Worm (Caenorhabditis elegans): ENCODE measurements around the gene W08G11.1.

DNA sequence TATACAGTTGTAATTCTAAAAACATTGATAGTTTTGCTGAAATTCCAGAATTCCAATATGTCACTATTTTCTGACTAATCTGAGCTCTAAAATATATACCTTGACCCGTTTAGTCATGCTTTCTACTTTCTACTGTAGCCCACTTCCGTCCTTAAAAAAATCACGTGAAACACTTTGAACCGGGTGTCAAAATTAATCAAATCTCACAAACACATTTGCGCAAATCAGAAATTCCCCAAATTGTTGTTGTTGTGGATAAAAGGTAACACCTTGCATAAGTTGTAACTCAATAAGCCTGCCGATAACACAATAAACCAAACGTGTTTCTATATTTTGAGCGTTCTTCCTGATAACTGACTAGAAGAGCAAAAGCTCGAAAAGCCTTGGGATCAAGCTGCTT, 39.6 kb upstream of the W08G11.1 start, which contains the start of gene srxa-7:
- TF ChIP-seq ztf-4 (tag; optimal IDR thresholded peaks at IDR 0.05) (no peak), egl-27 (tag; optimal IDR thresholded peaks at IDR 0.05) (no peak), fos-1 (tag; optimal IDR thresholded peaks at IDR 0.05) (no peak), nhr-77 (tag; optimal IDR thresholded peaks at IDR 0.05) (no peak), ama-1 (optimal IDR thresholded peaks at IDR 0.05) (no peak), nhr-10 (tag; optimal IDR thresholded peaks at IDR 0.05) (no peak), zag-1 (tag; optimal IDR thresholded peaks at IDR 0.05) (no peak), lin-39 (tag; optimal IDR thresholded peaks at IDR 0.05) (no peak), unc-39 (tag; optimal IDR thresholded peaks at IDR 0.05) (no peak)

Data from whole organism, L2 larva.